Fruit fly (Drosophila melanogaster) whole organism, pupa: ENCODE results near the gene CG6931.

Experiments used
- CG10348 ChIP-seq: fragments of 200-800 bp; sonication (Bioruptor generic); IDR thresholded peaks from 2 replicates; pipeline ENCODE4 v1.3.6; 2022; ENCODE audit warnings: missing biosample characterization, missing genetic modification characterization
- CG15710 ChIP-seq: fragments of 200-800 bp; sonication (Bioruptor generic); optimal IDR thresholded peaks from 2 replicates; lab custom pipeline; 2018; ENCODE audit warnings: missing biosample characterization, mild to moderate bottlenecking, missing genetic modification characterization, moderate library complexity
- CG8159 ChIP-seq: fragments of 200-800 bp; sonication (Bioruptor generic); optimal IDR thresholded peaks from 3 replicates; lab custom pipeline; 2018; ENCODE audit warnings: missing biosample characterization, mild to moderate bottlenecking, missing genetic modification characterization, moderate library complexity
- CG8301 ChIP-seq: fragments of 200-800 bp; sonication (Bioruptor generic); optimal IDR thresholded peaks from 2 replicates; lab custom pipeline; 2018; ENCODE audit warnings: missing biosample characterization, mild to moderate bottlenecking, missing genetic modification characterization
- CG9948 ChIP-seq: fragments of 200-800 bp; sonication (Bioruptor generic); optimal IDR thresholded peaks from 2 replicates; lab custom pipeline; 2018; ENCODE audit warnings: missing biosample characterization, mild to moderate bottlenecking, missing genetic modification characterization, moderate library complexity
- Ets98B ChIP-seq: fragments of 200-800 bp; sonication (Bioruptor generic); IDR thresholded peaks from 2 replicates; pipeline ENCODE4 v1.3.6; 2022; ENCODE audit warnings: missing biosample characterization, missing genetic modification characterization
- Pif1B ChIP-seq: fragments of 200-800 bp; sonication (Bioruptor generic); optimal IDR thresholded peaks from 3 replicates; lab custom pipeline; 2016; ENCODE audit warnings: missing biosample characterization, missing genetic modification characterization
- Snoo ChIP-seq: fragments of 200-800 bp; sonication (Bioruptor generic); optimal IDR thresholded peaks from 3 replicates; lab custom pipeline; 2017; ENCODE audit warnings: missing biosample characterization, mild to moderate bottlenecking, missing genetic modification characterization, inconsistent platforms
- fd96Ca ChIP-seq: fragments of 200-800 bp; sonication (Bioruptor generic); IDR thresholded peaks from 3 replicates; pipeline ENCODE4 v1.3.6; 2022; ENCODE audit warnings: missing biosample characterization, missing genetic modification characterization
- rn ChIP-seq: fragments of 200-800 bp; sonication (Bioruptor generic); IDR thresholded peaks from 2 replicates; pipeline ENCODE4 v1.3.6; 2022; ENCODE audit warnings: missing biosample characterization, missing genetic modification characterization

DNA sequence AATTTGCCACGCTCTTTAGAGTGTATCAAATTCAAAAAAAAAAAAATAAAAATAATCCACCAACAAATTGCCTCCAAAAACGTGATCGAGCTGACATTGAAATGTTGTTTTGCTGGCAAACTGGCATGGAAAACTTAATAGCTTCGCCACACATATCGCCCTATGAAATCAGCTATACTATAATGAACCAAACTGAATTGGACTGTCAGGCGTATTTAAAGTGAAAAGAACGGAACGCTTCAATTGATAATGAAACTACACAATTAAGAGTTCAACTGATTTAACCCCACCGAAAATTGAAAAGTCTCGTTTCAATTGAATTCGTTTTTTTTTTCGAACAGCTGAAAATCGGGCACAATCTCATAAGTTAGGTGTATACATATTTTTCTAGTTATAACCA lies 48.5 kb downstream of the CG6931 start:
- TF ChIP-seq CG8301 (tag; lab: Kevin White, UChicago) (no peak), Ets98B (GFP tag; lab: Robert Waterston, UW) (no peak), CG15710 (no peak), rn (GFP tag; lab: Robert Waterston, UW) (no peak), CG8159 (no peak), Pif1B (GFP tag; lab: Kevin White, UChicago) (no peak), Snoo (tag; lab: Kevin White, UChicago) (no peak), CG10348 (GFP tag; lab: Robert Waterston, UW) (no peak), CG9948 (no peak), fd96Ca (GFP tag; lab: Robert Waterston, UW) (no peak)
